Fruit fly (Drosophila melanogaster) whole organism, embryonic: ENCODE data around the gene Pi4KIIalpha.

Experiments
- BEAF-32 ChIP-seq: fragments of 200-800 bp; sonication (Bioruptor generic); optimal IDR thresholded peaks from 3 replicates; lab custom pipeline; 2017; ENCODE audit warnings: missing biosample characterization, missing genetic modification characterization, mild to moderate bottlenecking, moderate library complexity, missing genetic modification reagents
- CG10267 ChIP-seq: fragments of 200-800 bp; sonication (Bioruptor generic); optimal IDR thresholded peaks from 2 replicates; lab custom pipeline; 2018; ENCODE audit warnings: missing biosample characterization, mild to moderate bottlenecking, missing genetic modification characterization, moderate library complexity
- CG10274 ChIP-seq: fragments of 200-800 bp; sonication (Bioruptor generic); optimal IDR thresholded peaks from 3 replicates; lab custom pipeline; 2017; ENCODE audit warnings: missing biosample characterization, mild to moderate bottlenecking, missing genetic modification characterization
- CG10959 ChIP-seq: fragments of 200-800 bp; sonication (Bioruptor generic); IDR thresholded peaks from 2 replicates; pipeline ENCODE4 v1.3.6; 2022; ENCODE audit warnings: missing biosample characterization, missing genetic modification characterization
- CG12155 ChIP-seq: fragments of 200-800 bp; sonication (Bioruptor generic); optimal IDR thresholded peaks from 3 replicates; lab custom pipeline; 2016; ENCODE audit warnings: missing biosample characterization, missing genetic modification characterization
- CG15601 ChIP-seq: fragments of 200-800 bp; sonication (Bioruptor generic); optimal IDR thresholded peaks from 3 replicates; lab custom pipeline; 2019; ENCODE audit warnings: missing biosample characterization, mild to moderate bottlenecking, missing genetic modification characterization, moderate library complexity
- CG1603 ChIP-seq: fragments of 200-800 bp; sonication (Bioruptor generic); optimal IDR thresholded peaks from 2 replicates; lab custom pipeline; 2019; ENCODE audit warnings: missing biosample characterization, mild to moderate bottlenecking, missing genetic modification characterization, moderate library complexity
- CG18764 ChIP-seq: fragments of 200-800 bp; sonication (Bioruptor generic); optimal IDR thresholded peaks from 3 replicates; lab custom pipeline; 2016; ENCODE audit warnings: missing biosample characterization, missing genetic modification characterization
- CG30020 ChIP-seq: fragments of 200-800 bp; optimal IDR thresholded peaks from 2 replicates; lab custom pipeline; 2019; ENCODE audit warnings: missing biosample characterization, mild to moderate bottlenecking, missing genetic modification characterization, moderate library complexity
- CG30403 ChIP-seq: fragments of 200-800 bp; sonication (Bioruptor generic); optimal IDR thresholded peaks from 3 replicates; lab custom pipeline; 2016; ENCODE audit warnings: missing biosample characterization, missing genetic modification characterization
- CG31365 ChIP-seq: fragments of 200-800 bp; sonication (Bioruptor generic); optimal IDR thresholded peaks from 2 replicates; lab custom pipeline; 2018; ENCODE audit warnings: missing biosample characterization, mild to moderate bottlenecking, missing genetic modification characterization
- CG32772 ChIP-seq: fragments of 200-800 bp; sonication (Bioruptor generic); IDR thresholded peaks from 2 replicates; pipeline ENCODE4 v1.3.6; 2022; ENCODE audit warnings: missing biosample characterization, missing genetic modification characterization
- CG4328 ChIP-seq: fragments of 200-800 bp; sonication (Bioruptor generic); optimal IDR thresholded peaks from 3 replicates; lab custom pipeline; 2017; ENCODE audit warnings: missing biosample characterization, missing genetic modification reagents, missing genetic modification characterization
- CG6683 ChIP-seq: fragments of 200-800 bp; sonication (Bioruptor generic); optimal IDR thresholded peaks from 2 replicates; lab custom pipeline; 2017; ENCODE audit warnings: missing biosample characterization, mild to moderate bottlenecking, missing genetic modification characterization, missing genetic modification reagents
- CG8478 ChIP-seq: fragments of >200 bp; optimal IDR thresholded peaks from 2 replicates; lab custom pipeline; 2018
- CTCF ChIP-seq: fragments of 200-800 bp; sonication (Bioruptor generic); optimal IDR thresholded peaks from 2 replicates; lab custom pipeline; 2017; ENCODE audit warnings: missing biosample characterization, mild to moderate bottlenecking, missing genetic modification characterization, moderate library complexity
- CoRest ChIP-seq: fragments of 200-800 bp; sonication (Bioruptor generic); optimal IDR thresholded peaks from 3 replicates; lab custom pipeline; 2018; ENCODE audit warnings: missing biosample characterization, mild to moderate bottlenecking, missing genetic modification characterization, moderate library complexity
- D19A ChIP-seq: fragments of 200-800 bp; optimal IDR thresholded peaks from 3 replicates; lab custom pipeline; 2019; ENCODE audit warnings: missing biosample characterization, mild to moderate bottlenecking, missing genetic modification characterization, moderate library complexity
- Dad ChIP-seq: fragments of 200-800 bp; sonication (Bioruptor generic); optimal IDR thresholded peaks from 3 replicates; lab custom pipeline; 2016; ENCODE audit warnings: missing biosample characterization, missing genetic modification characterization
- Dfd ChIP-seq, 2 experiments: fragments of >200 bp; optimal IDR thresholded peaks; 2 replicates each; lab custom pipeline; 2017; ENCODE audit warnings: missing biosample characterization in 2 of 2, missing genetic modification characterization in 2 of 2
- Dp ChIP-seq: fragments of 200-800 bp; sonication (Bioruptor generic); optimal IDR thresholded peaks from 2 replicates; lab custom pipeline; 2018; ENCODE audit warnings: missing biosample characterization, mild to moderate bottlenecking, missing genetic modification characterization, moderate library complexity
- Ets65A ChIP-seq: fragments of 200-800 bp; sonication (Bioruptor generic); peaks from one replicate; lab custom pipeline; 2016; ENCODE audit warnings: missing biosample characterization, missing genetic modification characterization
- Fer2 ChIP-seq: fragments of 200-800 bp; sonication (Bioruptor generic); optimal IDR thresholded peaks from 2 replicates; lab custom pipeline; 2018; ENCODE audit warnings: missing biosample characterization, mild to moderate bottlenecking, missing genetic modification characterization, moderate library complexity
- Gsc ChIP-seq: fragments of 200-800 bp; sonication (Bioruptor generic); IDR thresholded peaks from 2 replicates; pipeline ENCODE4 v1.3.6; 2022; ENCODE audit warnings: missing biosample characterization, missing genetic modification characterization
- Gug ChIP-seq: fragments of 200-800 bp; sonication (Bioruptor generic); IDR thresholded peaks from 4 replicates; pipeline ENCODE4 v1.3.6; 2022; ENCODE audit warnings: missing biosample characterization, missing genetic modification characterization
- HHEX ChIP-seq: fragments of 200-800 bp; sonication (Bioruptor generic); optimal IDR thresholded peaks from 3 replicates; lab custom pipeline; 2017; ENCODE audit warnings: missing biosample characterization, mild to moderate bottlenecking, missing genetic modification characterization, missing genetic modification reagents
- Hsf ChIP-seq: fragments of 200-800 bp; sonication (Bioruptor generic); optimal IDR thresholded peaks from 3 replicates; lab custom pipeline; 2016; ENCODE audit warnings: missing biosample characterization, missing genetic modification characterization
- MBD-R2 ChIP-seq: fragments of 200-800 bp; sonication (Bioruptor generic); IDR thresholded peaks from 2 replicates; pipeline ENCODE4 v1.3.6; 2022; ENCODE audit warnings: missing biosample characterization, missing genetic modification characterization
- Neu2 ChIP-seq: fragments of 200-800 bp; sonication (Bioruptor generic); optimal IDR thresholded peaks from 3 replicates; lab custom pipeline; 2016; ENCODE audit warnings: missing biosample characterization, missing genetic modification characterization, borderline replicate concordance
- Nf-YC ChIP-seq: fragments of 200-800 bp; optimal IDR thresholded peaks from 3 replicates; lab custom pipeline; 2019; ENCODE audit warnings: missing biosample characterization, mild to moderate bottlenecking, missing genetic modification characterization, moderate library complexity
- Scr ChIP-seq: fragments of 200-800 bp; sonication (Bioruptor generic); IDR thresholded peaks from 2 replicates; pipeline ENCODE4 v1.3.6; 2022; ENCODE audit warnings: missing biosample characterization, missing genetic modification characterization; ENCODE audit not compliant: partially characterized antibody
- Sox100B ChIP-seq: fragments of 200-800 bp; sonication (Bioruptor generic); optimal IDR thresholded peaks from 3 replicates; lab custom pipeline; 2018; ENCODE audit warnings: missing biosample characterization, mild to moderate bottlenecking, missing genetic modification characterization
- Spps ChIP-seq: fragments of 200-800 bp; sonication (Bioruptor generic); optimal IDR thresholded peaks from 2 replicates; lab custom pipeline; 2018; ENCODE audit warnings: missing biosample characterization, mild to moderate bottlenecking, missing genetic modification characterization
- Xbp1 ChIP-seq: fragments of 200-800 bp; sonication (Bioruptor generic); optimal IDR thresholded peaks from 3 replicates; lab custom pipeline; 2016; ENCODE audit warnings: missing biosample characterization, mild to moderate bottlenecking, missing genetic modification characterization
- aop ChIP-seq: fragments of 200-800 bp; sonication (Bioruptor generic); IDR thresholded peaks from 2 replicates; pipeline ENCODE4 v1.3.6; 2022; ENCODE audit warnings: missing biosample characterization, missing genetic modification characterization
- az2 ChIP-seq: fragments of 200-800 bp; sonication (Bioruptor generic); optimal IDR thresholded peaks from 3 replicates; lab custom pipeline; 2016; ENCODE audit warnings: missing biosample characterization, missing genetic modification characterization
- caup ChIP-seq: fragments of 200-800 bp; sonication (Bioruptor generic); optimal IDR thresholded peaks from 3 replicates; lab custom pipeline; 2017; ENCODE audit warnings: missing biosample characterization, mild to moderate bottlenecking, missing genetic modification characterization, moderate library complexity; ENCODE audit not compliant: severe bottlenecking
- cg ChIP-seq: fragments of 200-800 bp; sonication (Bioruptor generic); optimal IDR thresholded peaks from 3 replicates; lab custom pipeline; 2019; ENCODE audit warnings: missing biosample characterization, mild to moderate bottlenecking, missing genetic modification characterization, moderate library complexity
- chinmo ChIP-seq: fragments of 200-800 bp; sonication (Bioruptor generic); IDR thresholded peaks from 4 replicates; pipeline ENCODE4 v1.3.6; 2022; ENCODE audit warnings: missing biosample characterization, missing genetic modification characterization; ENCODE audit not compliant: partially characterized antibody
- ci ChIP-seq: fragments of 200-800 bp; sonication (Bioruptor generic); IDR thresholded peaks from 3 replicates; pipeline ENCODE4 v1.3.6; 2022; ENCODE audit warnings: missing biosample characterization, missing genetic modification characterization
- dm ChIP-seq: fragments of 200-800 bp; sonication (Bioruptor generic); optimal IDR thresholded peaks from 3 replicates; lab custom pipeline; 2016; ENCODE audit warnings: missing biosample characterization, missing genetic modification characterization
- dysf ChIP-seq: fragments of 200-800 bp; sonication (Bioruptor generic); IDR thresholded peaks from 3 replicates; pipeline ENCODE4 v1.3.6; 2022; ENCODE audit warnings: missing biosample characterization, missing genetic modification characterization
- gsb ChIP-seq: fragments of 200-800 bp; sonication (Bioruptor generic); IDR thresholded peaks from 2 replicates; pipeline ENCODE4 v1.3.6; 2022; ENCODE audit warnings: missing biosample characterization, missing genetic modification characterization
- ham ChIP-seq: fragments of 200-800 bp; sonication (Bioruptor generic); IDR thresholded peaks from 2 replicates; pipeline ENCODE4 v1.3.6; 2022; ENCODE audit warnings: missing biosample characterization, missing genetic modification characterization
- kah ChIP-seq: fragments of 200-800 bp; sonication (Bioruptor generic); optimal IDR thresholded peaks from 2 replicates; lab custom pipeline; 2018; ENCODE audit warnings: missing biosample characterization, mild to moderate bottlenecking, missing genetic modification characterization
- lola ChIP-seq, 3 experiments: fragments of >200 bp in 2 of 3; fragments of 200-800 bp in 1 of 3; sonication (Bioruptor generic) in 1 of 3; optimal IDR thresholded peaks; 2 replicates each; lab custom pipeline; 2017 to 2019; ENCODE audit warnings: missing biosample characterization in 3 of 3, missing genetic modification characterization in 3 of 3, mild to moderate bottlenecking in 1 of 3, moderate library complexity in 1 of 3
- nmo ChIP-seq: fragments of 200-800 bp; sonication (Bioruptor generic); optimal IDR thresholded peaks from 2 replicates; lab custom pipeline; 2018; ENCODE audit warnings: missing biosample characterization, mild to moderate bottlenecking, missing genetic modification characterization, moderate library complexity
- odd ChIP-seq: fragments of 200-800 bp; sonication (Bioruptor generic); optimal IDR thresholded peaks from 2 replicates; lab custom pipeline; 2017; ENCODE audit warnings: missing biosample characterization, mild to moderate bottlenecking, missing genetic modification characterization
- onecut ChIP-seq: fragments of 200-800 bp; sonication (Bioruptor generic); IDR thresholded peaks from 2 replicates; pipeline ENCODE4 v1.3.6; 2022; ENCODE audit warnings: missing biosample characterization, missing genetic modification characterization
- pb ChIP-seq: fragments of 200-800 bp; sonication (Bioruptor generic); optimal IDR thresholded peaks from 3 replicates; lab custom pipeline; 2016; ENCODE audit warnings: missing biosample characterization, missing genetic modification characterization
- vfl ChIP-seq: fragments of 200-800 bp; sonication (Bioruptor generic); optimal IDR thresholded peaks from 2 replicates; lab custom pipeline; 2016; ENCODE audit warnings: missing biosample characterization, missing genetic modification characterization

Pi4KIIalpha gene

DNA sequence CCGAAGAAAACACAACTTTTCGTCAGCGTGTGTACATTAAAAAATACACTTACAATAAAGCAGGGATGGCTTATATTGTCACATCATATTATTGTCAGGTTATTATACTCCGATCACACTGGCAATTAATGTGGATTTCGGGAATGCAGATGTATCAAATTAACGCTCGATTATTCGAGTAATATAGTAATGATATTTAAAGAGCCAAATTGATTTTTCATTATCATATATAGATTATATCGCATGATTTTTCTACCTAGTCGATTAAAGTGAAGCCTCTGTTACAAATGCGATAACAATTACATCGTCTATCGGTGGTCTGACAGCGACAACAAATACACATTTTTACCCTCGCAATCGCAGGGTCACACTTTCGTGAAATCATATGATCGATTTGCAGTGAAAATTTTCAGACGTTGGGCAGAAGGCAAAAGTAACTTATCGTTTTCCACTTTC is 28.0 kb upstream of the Pi4KIIalpha start, which contains the start of the genes noi and Vha26 (continued):
- peak; percentile 38 for TF ChIP-seq Xbp1 (GFP tag; lab: Kevin White, UChicago)
- peak; percentile 68 for TF ChIP-seq CG15601 (tag; lab: Kevin White, UChicago)
- peak in 2 of 3 experiments; percentile 45 to 100 for TF ChIP-seq lola (GFP tag; optimal IDR thresholded peaks at IDR 0.05; lab: Kevin White, UChicago)
- TF ChIP-seq CG32772 = no peak
- no peak for TF ChIP-seq Neu2
- 0 out of 3 replicates have a peak, but pooled peaks have one; percentile 35 for TF ChIP-seq dysf (GFP tag; lab: Robert Waterston, UW)
- TF ChIP-seq CTCF (GFP tag; lab: Kevin White, UChicago) = peak; percentile 7
- TF ChIP-seq Dp = peak; percentile 32
- peak; percentile 56 for TF ChIP-seq cg (GFP tag; lab: Kevin White, UChicago)
- no peak for TF ChIP-seq odd
- peak; percentile 42 for TF ChIP-seq CG12155 (GFP tag; lab: Kevin White, UChicago)
- peak; percentile 95 for TF ChIP-seq D19A (tag; lab: Kevin White, UChicago)
- TF ChIP-seq kah (GFP tag; lab: Kevin White, UChicago) = no peak
- TF ChIP-seq Hsf (GFP tag; lab: Kevin White, UChicago) = peak; percentile 38
- TF ChIP-seq CG6683 (GFP tag; lab: Kevin White, UChicago) = no peak
- peak; percentile 87 for TF ChIP-seq nmo (GFP tag; lab: Kevin White, UChicago)
- peak; percentile 57 for TF ChIP-seq Nf-YC (tag; lab: Kevin White, UChicago)
- TF ChIP-seq ham (GFP tag; lab: Robert Waterston, UW) = no peak
- TF ChIP-seq HHEX = no peak
- peak; percentile 97 for TF ChIP-seq CG30020 (tag; lab: Kevin White, UChicago)
- TF ChIP-seq gsb (GFP tag; lab: Robert Waterston, UW) = no peak
- peak; percentile 23 for TF ChIP-seq CG30403
- no peak for TF ChIP-seq CoRest (tag; lab: Kevin White, UChicago)
- peak; percentile 12 for TF ChIP-seq Spps (tag; lab: Kevin White, UChicago)
- peak; percentile 8 for TF ChIP-seq Fer2
- TF ChIP-seq CG10959 (GFP tag; lab: Robert Waterston, UW) = no peak
- TF ChIP-seq CG1603 (tag; lab: Kevin White, UChicago) = peak; percentile 85
- TF ChIP-seq MBD-R2 (GFP tag; lab: Robert Waterston, UW) = peak; percentile 61
- TF ChIP-seq pb (GFP tag; lab: Kevin White, UChicago) = no peak
- TF ChIP-seq Sox100B (GFP tag; lab: Kevin White, UChicago) = no peak
- TF ChIP-seq Gsc (GFP tag; lab: Robert Waterston, UW) = no peak
- TF ChIP-seq CG31365 (tag; lab: Kevin White, UChicago) = no peak
- peak; percentile 23; the same call in 1 of the 3 replicates for TF ChIP-seq ci (GFP tag; lab: Robert Waterston, UW)
- peak; percentile 59 for TF ChIP-seq onecut
- no peak for TF ChIP-seq CG10274 (GFP tag; lab: Kevin White, UChicago)
- no peak for TF ChIP-seq CG8478 (lab: Kevin White, UChicago)
- peak; percentile 29 for TF ChIP-seq CG18764 (GFP tag; lab: Kevin White, UChicago)
- TF ChIP-seq Scr = peak; percentile 65
- TF ChIP-seq CG4328 = no peak
- TF ChIP-seq Ets65A = peak; percentile 93
- 0 out of 4 replicates have a peak, but pooled peaks have one; percentile 23 for TF ChIP-seq Gug
- TF ChIP-seq BEAF-32 (GFP tag; lab: Kevin White, UChicago) = peak; percentile 77
- TF ChIP-seq vfl (GFP tag; lab: Kevin White, UChicago) = no peak
- peak; percentile 3 for TF ChIP-seq az2 (GFP tag; lab: Kevin White, UChicago)
- 0 out of 4 replicates have a peak, but pooled peaks have one; percentile 60 for TF ChIP-seq chinmo (GFP tag; lab: Robert Waterston, UW)
- peak; percentile 31 for TF ChIP-seq caup (GFP tag; lab: Kevin White, UChicago)
- no peak for TF ChIP-seq Dad (GFP tag; lab: Kevin White, UChicago)
- TF ChIP-seq dm (GFP tag; lab: Kevin White, UChicago) = peak; percentile 16
- TF ChIP-seq aop = no peak
- peak in 1 of 2 experiments; percentile 90 for TF ChIP-seq Dfd (GFP tag; optimal IDR thresholded peaks at IDR 0.05; lab: Kevin White, UChicago)
- TF ChIP-seq CG10267 (tag; lab: Kevin White, UChicago) = peak; percentile 72
